Fruit fly (Drosophila melanogaster): ENCODE results near the gene Ugt304A1.

Gene Ugt304A1

dm6 chr3R:11178300-11178699 is 3.1 kb upstream of the Ugt304A1 start (continued):
- peak; percentile 21 for TF ChIP-seq CG15514 (GFP tag; optimal IDR thresholded peaks at IDR 0.05)
- no peak for TF ChIP-seq CG17359 (tag; optimal IDR thresholded peaks at IDR 0.05)
- no peak for TF ChIP-seq wor (GFP tag; IDR thresholded peaks at IDR 0.05)
- no peak for TF ChIP-seq HLH4C (GFP tag; IDR thresholded peaks at IDR 0.05; ENCODE audit: partially characterized antibody)
- TF ChIP-seq Doc3 (GFP tag; IDR thresholded peaks at IDR 0.05; ENCODE audit: partially characterized antibody), result no peak
- TF ChIP-seq Ptx1 (GFP tag; IDR thresholded peaks at IDR 0.05), result peak; percentile 13; the same call in 1 of the 2 replicates
- no peak for TF ChIP-seq ems (GFP tag; optimal IDR thresholded peaks at IDR 0.05)
- TF ChIP-seq HmgZ (tag; optimal IDR thresholded peaks at IDR 0.05), result no peak
- TF ChIP-seq aop (GFP tag; IDR thresholded peaks at IDR 0.05), result no peak
- no peak for TF ChIP-seq jumu (GFP tag; optimal IDR thresholded peaks at IDR 0.05)
- peak; percentile 63 for TF ChIP-seq mirr (GFP tag; optimal IDR thresholded peaks at IDR 0.05)
- TF ChIP-seq ttk (GFP tag; IDR thresholded peaks at IDR 0.05), result no peak
- no peak for TF ChIP-seq sug (tag; optimal IDR thresholded peaks at IDR 0.05)
- no peak for TF ChIP-seq cg (GFP tag; optimal IDR thresholded peaks at IDR 0.05)
- no peak for TF ChIP-seq bcd (GFP tag; optimal IDR thresholded peaks at IDR 0.05)
- TF ChIP-seq vnd (GFP tag; IDR thresholded peaks at IDR 0.05; ENCODE audit: partially characterized antibody), result no peak
- no peak for TF ChIP-seq unc-4 (GFP tag; IDR thresholded peaks at IDR 0.05; ENCODE audit: partially characterized antibody)
- TF ChIP-seq fd64A (GFP tag; optimal IDR thresholded peaks at IDR 0.05), result peak; percentile 7
- TF ChIP-seq CG4820 (GFP tag; optimal IDR thresholded peaks at IDR 0.05), result no peak
- no peak for TF ChIP-seq GATAe (GFP tag; conservative IDR thresholded peaks at IDR 0.05)
- TF ChIP-seq sr (GFP tag; IDR thresholded peaks at IDR 0.05), result no peak
- no peak for TF ChIP-seq NFAT (GFP tag; IDR thresholded peaks at IDR 0.05)
- TF ChIP-seq CG8388 (GFP tag; optimal IDR thresholded peaks at IDR 0.05), result no peak
- TF ChIP-seq bigmax (GFP tag; optimal IDR thresholded peaks at IDR 0.05), result no peak
- TF ChIP-seq ken (GFP tag; IDR thresholded peaks at IDR 0.05), result no peak
- TF ChIP-seq tap (tag; optimal IDR thresholded peaks at IDR 0.05), result peak; percentile 11
- no peak for TF ChIP-seq Dref (GFP tag; IDR thresholded peaks at IDR 0.05)

DNA sequence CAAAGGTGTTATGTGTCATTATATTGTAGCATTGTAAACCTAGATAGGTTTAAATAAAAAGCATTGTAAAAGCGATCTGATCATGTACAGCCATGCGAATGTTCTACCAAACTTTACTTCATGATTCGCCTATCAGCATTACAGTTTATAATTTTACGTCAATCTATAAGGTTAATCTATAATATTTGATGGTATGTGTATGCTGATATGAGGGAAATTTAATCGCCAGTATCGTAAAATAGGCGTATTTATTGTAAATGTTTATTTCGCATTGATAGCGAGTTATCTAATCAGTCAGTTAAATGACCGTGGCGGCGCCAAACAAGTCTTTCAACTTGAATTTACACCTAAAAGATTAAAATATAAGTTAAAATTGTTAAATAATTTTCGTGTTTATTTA is 2.4 kb upstream of the Ugt304A1 start:
- TF ChIP-seq GATAe (GFP tag; conservative IDR thresholded peaks at IDR 0.05), result peak; percentile 60
- no peak for TF ChIP-seq Hmx (GFP tag; optimal IDR thresholded peaks at IDR 0.05)
- TF ChIP-seq chn (GFP tag; optimal IDR thresholded peaks at IDR 0.05), result no peak
- TF ChIP-seq danr (GFP tag; IDR thresholded peaks at IDR 0.05), result no peak
- TF ChIP-seq mirr (GFP tag; optimal IDR thresholded peaks at IDR 0.05), result peak; percentile 84
- TF ChIP-seq exex (tag; optimal IDR thresholded peaks at IDR 0.05), result peak; percentile 91
- TF ChIP-seq CG4282 (GFP tag; optimal IDR thresholded peaks at IDR 0.05), result no peak
- TF ChIP-seq phol (tag; optimal IDR thresholded peaks at IDR 0.05), result no peak
- TF ChIP-seq Spps (tag; optimal IDR thresholded peaks at IDR 0.05), result no peak
- peak; percentile 68 for TF ChIP-seq sd (tag; optimal IDR thresholded peaks at IDR 0.05)
- no peak for TF ChIP-seq NK7.1 (GFP tag; optimal IDR thresholded peaks at IDR 0.05)
- peak; percentile 62 for TF ChIP-seq grn (GFP tag; optimal IDR thresholded peaks at IDR 0.05)
- peak; percentile 27 for TF ChIP-seq sug (tag; optimal IDR thresholded peaks at IDR 0.05)
- TF ChIP-seq sqz (GFP tag; optimal IDR thresholded peaks at IDR 0.05), result no peak
- peak; percentile 39 for TF ChIP-seq CG34376 (GFP tag; optimal IDR thresholded peaks at IDR 0.05)

- peak; percentile 62 for TF ChIP-seq exex (tag; optimal IDR thresholded peaks at IDR 0.05)
- TF ChIP-seq CG30020 (tag; optimal IDR thresholded peaks at IDR 0.05), result no peak
- TF ChIP-seq Hr3 (GFP tag; optimal IDR thresholded peaks at IDR 0.05), result no peak
- TF ChIP-seq mirr (GFP tag; optimal IDR thresholded peaks at IDR 0.05), result peak; percentile 57
Measured at dm6 chr3R:11175777-11176176, 569 bp upstream of the Ugt304A1 start.
